Fruit fly (Drosophila melanogaster) Kc167 (cell line): Measurements from ENCODE around the gene bdl.

ENCODE experiments used
- Myc ChIP-seq: fragments of >200 bp; optimal IDR thresholded peaks from 2 replicates; lab custom pipeline; 2017; ENCODE audit warnings: missing external identifiers
- Sin3A ChIP-seq: fragments of >200 bp; optimal IDR thresholded peaks from 2 replicates; lab custom pipeline; 2018; ENCODE audit warnings: missing external identifiers
- h ChIP-seq: fragments of >200 bp; optimal IDR thresholded peaks from 3 replicates; lab custom pipeline; 2018; ENCODE audit warnings: missing external identifiers
- ttk ChIP-seq: sonication (Bioruptor generic); optimal IDR thresholded peaks from 2 replicates; lab custom pipeline; 2017; ENCODE audit warnings: missing external identifiers

DNA sequence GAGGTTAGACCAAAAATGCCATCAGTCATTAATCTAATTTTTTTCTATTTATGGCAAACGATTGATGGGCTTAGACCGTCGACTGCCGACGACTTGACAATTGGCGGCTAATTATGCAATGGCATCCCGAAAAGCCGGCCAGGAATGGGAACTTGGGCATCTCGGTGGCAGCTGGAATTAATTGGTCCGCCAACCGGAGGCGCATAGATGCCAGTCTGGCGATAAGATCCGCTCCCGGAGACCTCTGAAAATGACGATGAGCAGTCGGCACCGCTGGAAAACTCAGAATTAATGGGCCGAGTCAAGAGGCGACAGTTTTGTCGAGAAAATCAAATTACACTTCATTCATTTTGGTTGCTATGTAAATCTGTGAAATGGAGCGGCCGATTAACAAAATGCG lies 28.3 kb downstream of the bdl start, which contains the start of gene CG15429:
- TF ChIP-seq ttk (lab: Kevin White, UChicago) (no peak), h (lab: Kevin White, UChicago) (no peak), Myc (no peak), Sin3A (no peak)
